Fruit fly (Drosophila melanogaster) whole organism, pupa: ENCODE results near the gene CG32450.

Experiments used
- CG12605 ChIP-seq: fragments of 200-800 bp; sonication (Bioruptor generic); IDR thresholded peaks from 2 replicates; pipeline ENCODE4 v1.3.6; 2022; ENCODE audit warnings: missing biosample characterization, missing genetic modification characterization
- CG13204 ChIP-seq: fragments of 200-800 bp; sonication (Bioruptor generic); optimal IDR thresholded peaks from 2 replicates; lab custom pipeline; 2018; ENCODE audit warnings: missing biosample characterization, mild to moderate bottlenecking, missing genetic modification characterization, moderate library complexity
- CG15710 ChIP-seq: fragments of 200-800 bp; sonication (Bioruptor generic); optimal IDR thresholded peaks from 2 replicates; lab custom pipeline; 2018; ENCODE audit warnings: missing biosample characterization, mild to moderate bottlenecking, missing genetic modification characterization, moderate library complexity
- CG32121 ChIP-seq: fragments of 200-800 bp; sonication (Bioruptor generic); IDR thresholded peaks from 2 replicates; pipeline ENCODE4 v1.3.6; 2022; ENCODE audit warnings: missing biosample characterization, missing genetic modification characterization
- CG4496 ChIP-seq: fragments of 200-800 bp; sonication (Bioruptor generic); IDR thresholded peaks from 3 replicates; pipeline ENCODE4 v1.3.6; 2022; ENCODE audit warnings: missing biosample characterization, missing genetic modification characterization
- CG8301 ChIP-seq: fragments of 200-800 bp; sonication (Bioruptor generic); optimal IDR thresholded peaks from 2 replicates; lab custom pipeline; 2018; ENCODE audit warnings: missing biosample characterization, mild to moderate bottlenecking, missing genetic modification characterization
- CG9948 ChIP-seq: fragments of 200-800 bp; sonication (Bioruptor generic); optimal IDR thresholded peaks from 2 replicates; lab custom pipeline; 2018; ENCODE audit warnings: missing biosample characterization, mild to moderate bottlenecking, missing genetic modification characterization, moderate library complexity
- D1 ChIP-seq: fragments of 200-800 bp; sonication (Bioruptor generic); optimal IDR thresholded peaks from 2 replicates; lab custom pipeline; 2018; ENCODE audit warnings: missing biosample characterization, mild to moderate bottlenecking, missing genetic modification characterization, moderate library complexity
- EcR ChIP-seq: fragments of 200-800 bp; sonication (Bioruptor generic); optimal IDR thresholded peaks from 3 replicates; lab custom pipeline; 2019; ENCODE audit warnings: missing biosample characterization, missing genetic modification characterization, mild to moderate bottlenecking, moderate library complexity, missing genetic modification reagents
- Pif1A ChIP-seq: fragments of 200-800 bp; sonication (Bioruptor generic); optimal IDR thresholded peaks from 3 replicates; lab custom pipeline; 2016; ENCODE audit warnings: missing biosample characterization, missing genetic modification characterization
- Pif1B ChIP-seq: fragments of 200-800 bp; sonication (Bioruptor generic); optimal IDR thresholded peaks from 3 replicates; lab custom pipeline; 2016; ENCODE audit warnings: missing biosample characterization, missing genetic modification characterization
- Snoo ChIP-seq: fragments of 200-800 bp; sonication (Bioruptor generic); optimal IDR thresholded peaks from 3 replicates; lab custom pipeline; 2017; ENCODE audit warnings: missing biosample characterization, mild to moderate bottlenecking, missing genetic modification characterization, inconsistent platforms
- fd96Ca ChIP-seq: fragments of 200-800 bp; sonication (Bioruptor generic); IDR thresholded peaks from 3 replicates; pipeline ENCODE4 v1.3.6; 2022; ENCODE audit warnings: missing biosample characterization, missing genetic modification characterization
- rn ChIP-seq: fragments of 200-800 bp; sonication (Bioruptor generic); IDR thresholded peaks from 2 replicates; pipeline ENCODE4 v1.3.6; 2022; ENCODE audit warnings: missing biosample characterization, missing genetic modification characterization

dm6 chr3L:22378769-22379168 lies 49.2 kb downstream of the CG32450 start:
- TF ChIP-seq EcR (GFP tag; lab: Kevin White, UChicago), result no peak
- TF ChIP-seq CG8301 (tag; lab: Kevin White, UChicago), result no peak
- no peak for TF ChIP-seq rn
- no peak for TF ChIP-seq CG9948 (tag; lab: Kevin White, UChicago)
- no peak for TF ChIP-seq CG13204 (GFP tag; lab: Kevin White, UChicago)
- TF ChIP-seq CG12605, result no peak
- TF ChIP-seq CG32121 (GFP tag; lab: Robert Waterston, UW), result no peak
- TF ChIP-seq Snoo (tag; lab: Kevin White, UChicago), result no peak
- TF ChIP-seq CG4496 (GFP tag; lab: Robert Waterston, UW), result no peak
- TF ChIP-seq Pif1B (GFP tag; lab: Kevin White, UChicago), result no peak
- TF ChIP-seq CG15710 (tag; lab: Kevin White, UChicago), result no peak
- TF ChIP-seq D1 (tag; lab: Kevin White, UChicago), result no peak
- TF ChIP-seq Pif1A (GFP tag; lab: Kevin White, UChicago), result no peak
- TF ChIP-seq fd96Ca (GFP tag; lab: Robert Waterston, UW), result no peak
